Worm (Caenorhabditis elegans): Measurements from ENCODE around the gene nhr-3.

DNA sequence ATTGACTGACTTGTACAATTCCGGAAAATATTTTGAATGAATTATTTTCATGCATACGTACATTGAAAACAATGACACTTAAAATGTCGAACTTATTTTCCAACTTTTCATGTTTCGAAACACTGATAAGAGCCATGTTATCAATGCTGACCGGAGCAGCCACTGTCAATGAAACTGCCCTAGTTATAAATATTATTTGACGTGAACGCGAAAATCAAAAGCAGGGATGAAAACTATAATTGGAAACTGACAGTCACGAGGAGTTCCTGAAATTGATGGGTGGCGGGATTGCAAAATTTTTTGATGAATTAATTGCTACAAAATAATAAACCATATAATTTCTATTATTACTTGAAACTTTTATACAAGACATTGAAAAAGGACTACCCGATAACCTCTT, 18.8 kb upstream of the nhr-3 start:
- no peak for TF ChIP-seq ceh-82 (tag; optimal IDR thresholded peaks at IDR 0.05)
- TF ChIP-seq ztf-11 (tag; optimal IDR thresholded peaks at IDR 0.05) = no peak
- no peak for TF ChIP-seq fkh-10 (GFP tag; optimal IDR thresholded peaks at IDR 0.05)
- TF ChIP-seq unc-62 (GFP tag; optimal IDR thresholded peaks at IDR 0.05) = no peak
- TF ChIP-seq elt-3 (tag; optimal IDR thresholded peaks at IDR 0.05) = no peak
- TF ChIP-seq lsy-2 (tag; optimal IDR thresholded peaks at IDR 0.05) = no peak
